Fruit fly (Drosophila melanogaster): ENCODE results near the gene tara.
A peak's percentile ranks its signal among the peaks of the same experiment; 100 is the strongest.

tara gene

dm6 chr3R:16244241-16244977, 19.0 kb downstream of the tara start (continued):
- TF ChIP-seq Ets65A (GFP tag) (peak; percentile 25), ranshi (GFP tag; IDR thresholded peaks at IDR 0.05) (0 out of 2 replicates have a peak, but pooled peaks have one; percentile 14), gem (tag; optimal IDR thresholded peaks at IDR 0.05) (peak; percentile 15), ind (GFP tag; optimal IDR thresholded peaks at IDR 0.05) (no peak), Blimp-1 (GFP tag; optimal IDR thresholded peaks at IDR 0.05) (peak; percentile 51), sens (GFP tag) (peak; percentile 63), chinmo (GFP tag; IDR thresholded peaks at IDR 0.05; ENCODE audit: partially characterized antibody) (peak; percentile 99), CG10366 (GFP tag; IDR thresholded peaks at IDR 0.05) (no peak; the same call in 1 of the 2 replicates), CG13287 (GFP tag; IDR thresholded peaks at IDR 0.05; ENCODE audit: partially characterized antibody) (peak; percentile 20; the same call in 1 of the 2 replicates), Sox102F (GFP tag; optimal IDR thresholded peaks at IDR 0.05) (no peak), sug (tag; optimal IDR thresholded peaks at IDR 0.05) (peak; percentile 33), Med (GFP tag) (peak; percentile 78), stc (GFP tag; IDR thresholded peaks at IDR 0.05) (no peak), Meics (GFP tag; optimal IDR thresholded peaks at IDR 0.05) (peak; percentile 0), cwo (GFP tag; optimal IDR thresholded peaks at IDR 0.05) (peak; percentile 14), scrt (GFP tag; optimal IDR thresholded peaks at IDR 0.05) (peak; percentile 59), ssp (GFP tag; IDR thresholded peaks at IDR 0.05) (no peak), CG2678 (tag; optimal IDR thresholded peaks at IDR 0.05) (peak; percentile 9), bbx (GFP tag; IDR thresholded peaks at IDR 0.05; ENCODE audit: partially characterized antibody) (0 out of 2 replicates have a peak, but pooled peaks have one; percentile 25), NK7.1 (GFP tag; optimal IDR thresholded peaks at IDR 0.05) (no peak), Atf3 (GFP tag; optimal IDR thresholded peaks at IDR 0.05) (no peak), CG8290 (GFP tag; optimal IDR thresholded peaks at IDR 0.05) (no peak), CG8290 (tag; optimal IDR thresholded peaks at IDR 0.05) (peak in 1 of 2 experiments; percentile 4), sd (tag; optimal IDR thresholded peaks at IDR 0.05) (peak; percentile 12), CG13775 (GFP tag; optimal IDR thresholded peaks at IDR 0.05) (no peak), hbn (GFP tag; IDR thresholded peaks at IDR 0.05; ENCODE audit: partially characterized antibody) (no peak), lab (GFP tag; optimal IDR thresholded peaks at IDR 0.05) (peak; percentile 25), Deaf1 (tag; optimal IDR thresholded peaks at IDR 0.05) (peak; percentile 50), CG31441 (GFP tag; IDR thresholded peaks at IDR 0.05) (peak; percentile 16; the same call in 1 of the 2 replicates), rib (GFP tag; IDR thresholded peaks at IDR 0.05) (0 out of 2 replicates have a peak, but pooled peaks have one; percentile 30), Adf1 (GFP tag; IDR thresholded peaks at IDR 0.05) (peak; percentile 98), Sin3A (optimal IDR thresholded peaks at IDR 0.05) (no peak), CG15479 (GFP tag; optimal IDR thresholded peaks at IDR 0.05) (peak; percentile 20), z (GFP tag; IDR thresholded peaks at IDR 0.05) (0 out of 3 replicates have a peak, but pooled peaks have one; percentile 23), GATAe (GFP tag; conservative IDR thresholded peaks at IDR 0.05) (no peak), CG17186 (GFP tag; optimal IDR thresholded peaks at IDR 0.05) (no peak), sr (GFP tag; IDR thresholded peaks at IDR 0.05) (peak; percentile 97), sisA (GFP tag; IDR thresholded peaks at IDR 0.05) (no peak), CG14667 (GFP tag; IDR thresholded peaks at IDR 0.05) (no peak), vvl (GFP tag; IDR thresholded peaks at IDR 0.05) (peak; percentile 86), otp (GFP tag; IDR thresholded peaks at IDR 0.05) (peak; percentile 46; the same call in 1 of the 3 replicates), CG2199 (GFP tag; IDR thresholded peaks at IDR 0.05) (0 out of 3 replicates have a peak, but pooled peaks have one; percentile 75), Pdp1 (GFP tag; optimal IDR thresholded peaks at IDR 0.05) (peak in 1 of 2 experiments; percentile 14)
